Fruit fly (Drosophila melanogaster): ENCODE measurements around the gene CG14971.

DNA sequence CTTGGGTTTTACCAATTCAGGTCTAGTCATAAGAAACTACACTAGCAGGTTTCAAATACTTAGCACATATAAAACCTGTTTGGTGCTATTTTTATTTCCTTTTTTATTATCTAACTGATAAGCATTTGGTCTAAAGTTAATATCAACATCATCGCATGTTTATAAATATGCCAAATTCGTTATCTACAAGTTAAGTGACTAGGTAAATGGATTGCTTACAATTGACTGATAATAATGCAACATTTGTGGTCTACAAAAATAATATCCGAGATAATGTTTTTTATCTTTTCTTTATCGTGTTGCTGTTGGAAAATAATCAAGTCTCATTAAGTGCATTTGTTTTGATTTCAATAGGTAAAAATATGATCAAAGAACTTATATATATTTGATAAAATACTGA is 1.4 kb downstream of the CG14971 start:
- TF ChIP-seq psq (GFP tag; optimal IDR thresholded peaks at IDR 0.05) (no peak), Dfd (GFP tag; optimal IDR thresholded peaks at IDR 0.05) (no peak), pan (optimal IDR thresholded peaks at IDR 0.05) (no peak)

All from whole organism, wandering third instar larva.